Worm (Caenorhabditis elegans) whole organism, mixed stage, embryonic: ENCODE measurements around the gene fbxa-77.

Experiments
- M03D4.4 ChIP-seq: sonication (generic microtip); optimal IDR thresholded peaks from 2 replicates; lab custom pipeline; 2017; ENCODE audit warnings: mild to moderate bottlenecking, missing genetic modification characterization, missing compliant biosample characterization
- bed-3 ChIP-seq: fragments of 200-800 bp; sonication (Bioruptor generic); optimal IDR thresholded peaks from 3 replicates; lab custom pipeline; 2018; ENCODE audit warnings: mild to moderate bottlenecking, missing genetic modification characterization, moderate library complexity, missing compliant biosample characterization
- blmp-1 ChIP-seq: fragments of 150-350 bp; optimal IDR thresholded peaks from 2 replicates; lab custom pipeline; 2014; ENCODE audit warnings: missing biosample characterization, missing genetic modification characterization
- ceh-39 ChIP-seq: fragments of 150-350 bp; optimal IDR thresholded peaks from 2 replicates; lab custom pipeline; 2014; ENCODE audit warnings: missing biosample characterization, missing genetic modification characterization
- ceh-43 ChIP-seq: fragments of 200-800 bp; sonication (Bioruptor generic); optimal IDR thresholded peaks from 2 replicates; lab custom pipeline; 2018; ENCODE audit warnings: mild to moderate bottlenecking, missing genetic modification characterization, moderate library complexity, missing compliant biosample characterization
- ceh-83 ChIP-seq: fragments of 200-800 bp; sonication (Bioruptor generic); optimal IDR thresholded peaks from 2 replicates; lab custom pipeline; 2018; ENCODE audit warnings: mild to moderate bottlenecking, missing genetic modification characterization, missing compliant biosample characterization
- ces-1 ChIP-seq: fragments of 150-350 bp; optimal IDR thresholded peaks from 2 replicates; lab custom pipeline; 2014; ENCODE audit warnings: missing biosample characterization, missing genetic modification reagents, missing genetic modification characterization
- cnd-1 ChIP-seq: fragments of 200-800 bp; sonication (Bioruptor generic); optimal IDR thresholded peaks from 2 replicates; lab custom pipeline; 2018; ENCODE audit warnings: mild to moderate bottlenecking, missing genetic modification characterization, missing compliant biosample characterization
- drap-1 ChIP-seq: fragments of 200-800 bp; sonication (Bioruptor generic); optimal IDR thresholded peaks from 3 replicates; lab custom pipeline; 2018; ENCODE audit warnings: mild to moderate bottlenecking, missing genetic modification characterization, missing compliant biosample characterization
- elt-1 ChIP-seq: sonication (generic microtip); optimal IDR thresholded peaks from 2 replicates; lab custom pipeline; 2017; ENCODE audit warnings: missing genetic modification characterization, mild to moderate bottlenecking, missing compliant biosample characterization, antibody characterized with exemption, moderate library complexity, borderline replicate concordance; ENCODE audit not compliant: insufficient read depth
- elt-3 ChIP-seq: fragments of 150-350 bp; optimal IDR thresholded peaks from 2 replicates; lab custom pipeline; 2014; ENCODE audit warnings: missing biosample characterization, missing genetic modification characterization
- flh-1 ChIP-seq: fragments of 200-800 bp; sonication (Bioruptor generic); optimal IDR thresholded peaks from 2 replicates; lab custom pipeline; 2018; ENCODE audit warnings: mild to moderate bottlenecking, missing genetic modification characterization, moderate library complexity, missing compliant biosample characterization
- ham-2 ChIP-seq: fragments of 200-800 bp; sonication (Bioruptor generic); optimal IDR thresholded peaks from 2 replicates; lab custom pipeline; 2018; ENCODE audit warnings: mild to moderate bottlenecking, missing genetic modification characterization, missing compliant biosample characterization
- hlh-1 ChIP-seq: fragments of 150-350 bp; optimal IDR thresholded peaks from 2 replicates; lab custom pipeline; 2014; ENCODE audit warnings: missing biosample characterization, missing genetic modification reagents, missing genetic modification characterization
- lin-13 ChIP-seq: fragments of 150-350 bp; optimal IDR thresholded peaks from 2 replicates; lab custom pipeline; 2014; ENCODE audit warnings: missing biosample characterization, missing genetic modification characterization
- lin-32 ChIP-seq: fragments of 200-800 bp; sonication (Bioruptor generic); optimal IDR thresholded peaks from 2 replicates; lab custom pipeline; 2018; ENCODE audit warnings: mild to moderate bottlenecking, missing genetic modification characterization, missing compliant biosample characterization
- lsy-2 ChIP-seq: fragments of 150-350 bp; optimal IDR thresholded peaks from 2 replicates; lab custom pipeline; 2014; ENCODE audit warnings: missing biosample characterization, missing genetic modification characterization
- mab-5 ChIP-seq: fragments of 150-350 bp; optimal IDR thresholded peaks from 2 replicates; lab custom pipeline; 2014; ENCODE audit warnings: missing biosample characterization, missing genetic modification characterization
- mep-1 ChIP-seq: fragments of 150-350 bp; optimal IDR thresholded peaks from 2 replicates; lab custom pipeline; 2017; ENCODE audit warnings: missing biosample characterization, missing genetic modification reagents, missing genetic modification characterization, inconsistent platforms
- mls-2 ChIP-seq: sonication (generic microtip); optimal IDR thresholded peaks from 2 replicates; lab custom pipeline; 2016; ENCODE audit warnings: mild to moderate bottlenecking, missing genetic modification characterization, moderate library complexity, missing compliant biosample characterization
- nhr-12 ChIP-seq: fragments of 150-350 bp; optimal IDR thresholded peaks from 2 replicates; lab custom pipeline; 2014; ENCODE audit warnings: missing biosample characterization, missing genetic modification characterization
- nhr-2 ChIP-seq: fragments of 150-350 bp; optimal IDR thresholded peaks from 2 replicates; lab custom pipeline; 2014; ENCODE audit warnings: missing biosample characterization, missing genetic modification characterization
- nhr-237 ChIP-seq: fragments of 150-350 bp; optimal IDR thresholded peaks from 2 replicates; lab custom pipeline; 2014; ENCODE audit warnings: missing biosample characterization, missing genetic modification characterization
- nhr-28 ChIP-seq: fragments of 150-350 bp; optimal IDR thresholded peaks from 2 replicates; lab custom pipeline; 2014; ENCODE audit warnings: missing biosample characterization, missing genetic modification characterization
- nhr-76 ChIP-seq: sonication (generic microtip); optimal IDR thresholded peaks from 2 replicates; lab custom pipeline; 2017; ENCODE audit warnings: missing biosample characterization, missing genetic modification characterization
- pha-4 ChIP-seq: fragments of 150-350 bp; optimal IDR thresholded peaks from 2 replicates; lab custom pipeline; 2018; ENCODE audit warnings: missing biosample characterization, missing genetic modification reagents, missing genetic modification characterization
- sem-2 ChIP-seq: fragments of 200-800 bp; sonication (Bioruptor generic); optimal IDR thresholded peaks from 2 replicates; lab custom pipeline; 2018; ENCODE audit warnings: mild to moderate bottlenecking, missing genetic modification characterization, missing compliant biosample characterization
- snpc-4 ChIP-seq: fragments of 150-350 bp; optimal IDR thresholded peaks from 2 replicates; lab custom pipeline; 2014; ENCODE audit warnings: missing biosample characterization, missing genetic modification characterization
- sptf-1 ChIP-seq: sonication (generic microtip); optimal IDR thresholded peaks from 2 replicates; lab custom pipeline; 2017; ENCODE audit warnings: mild to moderate bottlenecking, missing genetic modification characterization, moderate library complexity, missing compliant biosample characterization
- tbx-8 ChIP-seq: fragments of 200-800 bp; sonication (Bioruptor generic); optimal IDR thresholded peaks from 2 replicates; lab custom pipeline; 2018; ENCODE audit warnings: mild to moderate bottlenecking, missing genetic modification characterization, moderate library complexity, missing compliant biosample characterization
- unc-120 ChIP-seq: sonication (generic microtip); optimal IDR thresholded peaks from 2 replicates; lab custom pipeline; 2017; ENCODE audit warnings: missing genetic modification characterization, missing compliant biosample characterization; ENCODE audit not compliant: poor library complexity, severe bottlenecking
- unc-39 ChIP-seq: fragments of 150-350 bp; optimal IDR thresholded peaks from 2 replicates; lab custom pipeline; 2014; ENCODE audit warnings: missing biosample characterization, missing genetic modification characterization
- unc-62 ChIP-seq: fragments of 150-350 bp; optimal IDR thresholded peaks from 2 replicates; lab custom pipeline; 2014; ENCODE audit warnings: missing biosample characterization, missing genetic modification reagents, missing genetic modification characterization
- zip-8 ChIP-seq: fragments of 150-350 bp; optimal IDR thresholded peaks from 2 replicates; lab custom pipeline; 2014; ENCODE audit warnings: missing biosample characterization, missing genetic modification characterization
- ztf-11 ChIP-seq: fragments of 150-350 bp; optimal IDR thresholded peaks from 2 replicates; lab custom pipeline; 2014; ENCODE audit warnings: missing biosample characterization, missing genetic modification characterization

fbxa-77 gene

DNA sequence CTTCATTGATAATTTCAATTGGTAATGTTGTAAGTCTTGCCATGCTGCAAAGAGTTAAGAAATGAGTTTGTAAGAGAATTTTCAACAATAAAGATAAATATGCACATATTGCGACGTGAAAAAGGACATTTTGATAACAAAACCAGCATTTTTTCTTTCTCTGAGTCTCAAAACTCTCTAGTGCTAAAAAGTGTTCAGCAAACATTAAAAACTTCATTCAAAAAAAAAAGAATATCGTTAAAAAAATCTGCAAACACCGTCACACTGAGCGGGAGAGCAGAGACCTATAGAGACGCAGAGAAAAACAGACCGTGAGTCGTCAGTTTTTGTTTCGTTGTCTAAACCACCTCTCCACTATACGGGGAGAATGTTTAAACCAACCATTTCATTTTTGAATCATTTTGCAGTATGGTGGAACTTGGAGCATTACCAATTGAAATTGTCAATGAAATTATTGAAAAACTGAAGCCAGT lies at the start of gene fbxa-77, which contains the start of gene fbxa-76:
Gene fbxa-77, plus strand, starts transcription at position 365 of the 473 bp plus-strand sequence.
Gene fbxa-76, minus strand, starts transcription at position 51 of the 473 bp plus-strand sequence.
- no peak for TF ChIP-seq blmp-1
- no peak for TF ChIP-seq nhr-76
- no peak for TF ChIP-seq nhr-2 (tag; lab: Kevin White, UChicago)
- TF ChIP-seq elt-1 (tag; lab: Kevin White, UChicago): no peak

- TF ChIP-seq blmp-1 (no peak), elt-1 (tag; lab: Kevin White, UChicago) (no peak), ham-2 (GFP tag; lab: Kevin White, UChicago) (no peak), drap-1 (GFP tag; lab: Kevin White, UChicago) (peak; percentile 2), unc-62 (no peak), ceh-39 (tag; lab: Kevin White, UChicago) (peak; percentile 42), mls-2 (peak; percentile 26), sem-2 (GFP tag; lab: Kevin White, UChicago) (no peak), nhr-28 (no peak), ceh-83 (peak; percentile 26), nhr-237 (tag; lab: Kevin White, UChicago) (peak; percentile 26), snpc-4 (tag; lab: Kevin White, UChicago) (no peak), nhr-2 (tag; lab: Kevin White, UChicago) (no peak), nhr-76 (no peak), mab-5 (no peak), lin-32 (GFP tag; lab: Kevin White, UChicago) (no peak), pha-4 (tag; lab: Kevin White, UChicago) (peak; percentile 64), hlh-1 (tag; lab: Kevin White, UChicago) (no peak), bed-3 (GFP tag; lab: Kevin White, UChicago) (no peak), elt-3 (tag; lab: Kevin White, UChicago) (no peak), ztf-11 (tag; lab: Kevin White, UChicago) (no peak), zip-8 (tag; lab: Kevin White, UChicago) (no peak), cnd-1 (tag; lab: Kevin White, UChicago) (no peak), ceh-43 (no peak), unc-120 (tag; lab: Kevin White, UChicago) (peak; percentile 8), sptf-1 (tag; lab: Kevin White, UChicago) (peak; percentile 78), tbx-8 (GFP tag; lab: Kevin White, UChicago) (no peak), unc-39 (tag; lab: Kevin White, UChicago) (no peak), flh-1 (GFP tag; lab: Kevin White, UChicago) (no peak), M03D4.4 (peak; percentile 75), lsy-2 (peak; percentile 83), lin-13 (tag; lab: Kevin White, UChicago) (peak; percentile 85), nhr-12 (tag; lab: Kevin White, UChicago) (no peak), ces-1 (GFP tag; lab: Kevin White, UChicago) (peak; percentile 53), mep-1 (tag; lab: Kevin White, UChicago) (peak; percentile 85)
Observed at ce11 chrIII:1201958-1202596, 47.2 kb upstream of the fbxa-77 start, which contains the start of the genes mrpl-45 and Y119D3B.12. mrpl-45 (minus strand) TSS chrIII:1202008. Y119D3B.12 (plus strand) TSS chrIII:1202546.

- TF ChIP-seq bed-3 (GFP tag; lab: Kevin White, UChicago) (no peak), sptf-1 (tag; lab: Kevin White, UChicago) (no peak), lsy-2 (no peak), ztf-11 (tag; lab: Kevin White, UChicago) (no peak), pha-4 (tag; lab: Kevin White, UChicago) (no peak), nhr-76 (no peak), flh-1 (GFP tag; lab: Kevin White, UChicago) (no peak), unc-62 (no peak), ceh-43 (no peak), ceh-83 (no peak), zip-8 (tag; lab: Kevin White, UChicago) (no peak), mep-1 (tag; lab: Kevin White, UChicago) (no peak), nhr-2 (tag; lab: Kevin White, UChicago) (no peak), sem-2 (GFP tag; lab: Kevin White, UChicago) (no peak), mls-2 (no peak), nhr-12 (tag; lab: Kevin White, UChicago) (no peak), snpc-4 (tag; lab: Kevin White, UChicago) (no peak), M03D4.4 (no peak)
Observed at ce11 chrIII:1205421-1205820, 43.9 kb upstream of the fbxa-77 start.
